Fruit fly (Drosophila melanogaster) whole organism, embryonic: ENCODE data around the gene Gr98d.

Experiments
- Adf1 ChIP-seq: fragments of 200-800 bp; sonication (Bioruptor generic); IDR thresholded peaks from 2 replicates; pipeline ENCODE4 v1.3.6; 2022; ENCODE audit warnings: missing biosample characterization, missing genetic modification characterization
- Aef1 ChIP-seq: fragments of 200-800 bp; sonication (Bioruptor generic); IDR thresholded peaks from 3 replicates; pipeline ENCODE4 v1.3.6; 2022; ENCODE audit warnings: missing biosample characterization, missing genetic modification characterization
- Asciz ChIP-seq: fragments of 200-800 bp; sonication (Bioruptor generic); optimal IDR thresholded peaks from 2 replicates; lab custom pipeline; 2017; ENCODE audit warnings: missing biosample characterization, mild to moderate bottlenecking, missing genetic modification characterization, missing genetic modification reagents
- Atf6 ChIP-seq: fragments of 200-800 bp; sonication (Bioruptor generic); IDR thresholded peaks from 2 replicates; pipeline ENCODE4 v1.3.6; 2022; ENCODE audit warnings: missing biosample characterization, missing genetic modification characterization
- BEAF-32 ChIP-seq: fragments of 200-800 bp; sonication (Bioruptor generic); optimal IDR thresholded peaks from 3 replicates; lab custom pipeline; 2017; ENCODE audit warnings: missing biosample characterization, missing genetic modification characterization, mild to moderate bottlenecking, moderate library complexity, missing genetic modification reagents
- Bgb ChIP-seq: fragments of 200-800 bp; sonication (Bioruptor generic); IDR thresholded peaks from 2 replicates; pipeline ENCODE4 v1.3.6; 2022; ENCODE audit warnings: missing biosample characterization, missing genetic modification characterization; ENCODE audit not compliant: partially characterized antibody
- CG11247 ChIP-seq: fragments of 200-800 bp; sonication (Bioruptor generic); IDR thresholded peaks from 2 replicates; pipeline ENCODE4 v1.3.6; 2022; ENCODE audit warnings: missing biosample characterization, missing genetic modification characterization
- CG14965 ChIP-seq: fragments of 200-800 bp; sonication (Bioruptor generic); optimal IDR thresholded peaks from 2 replicates; lab custom pipeline; 2016; ENCODE audit warnings: missing biosample characterization, missing genetic modification characterization, borderline replicate concordance
- CG15479 ChIP-seq: fragments of 200-800 bp; sonication (Bioruptor generic); optimal IDR thresholded peaks from 3 replicates; lab custom pipeline; 2019; ENCODE audit warnings: missing biosample characterization, mild to moderate bottlenecking, missing genetic modification characterization, moderate library complexity
- CG17612 ChIP-seq: fragments of 200-800 bp; sonication (Bioruptor generic); IDR thresholded peaks from 2 replicates; pipeline ENCODE4 v1.3.6; 2022; ENCODE audit warnings: missing biosample characterization, missing genetic modification characterization
- CG17802 ChIP-seq: fragments of 200-800 bp; sonication (Bioruptor generic); optimal IDR thresholded peaks from 2 replicates; lab custom pipeline; 2018; ENCODE audit warnings: missing biosample characterization, mild to moderate bottlenecking, missing genetic modification characterization, moderate library complexity
- CG18011 ChIP-seq: fragments of 200-800 bp; sonication (Bioruptor generic); optimal IDR thresholded peaks from 2 replicates; lab custom pipeline; 2017; ENCODE audit warnings: missing biosample characterization, missing genetic modification characterization, mild to moderate bottlenecking, moderate library complexity, missing genotype
- CG33557 ChIP-seq: fragments of 200-800 bp; sonication (Bioruptor generic); optimal IDR thresholded peaks from 2 replicates; lab custom pipeline; 2019; ENCODE audit warnings: missing biosample characterization, mild to moderate bottlenecking, missing genetic modification characterization, moderate library complexity
- CG3995 ChIP-seq: fragments of 200-800 bp; sonication (Bioruptor generic); optimal IDR thresholded peaks from 3 replicates; lab custom pipeline; 2016; ENCODE audit warnings: missing biosample characterization, missing genetic modification characterization
- CG4854 ChIP-seq: fragments of 200-800 bp; sonication (Bioruptor generic); optimal IDR thresholded peaks from 2 replicates; lab custom pipeline; 2016; ENCODE audit warnings: missing biosample characterization, missing genetic modification characterization, inconsistent platforms
- CG5180 ChIP-seq: fragments of 200-800 bp; sonication (Bioruptor generic); optimal IDR thresholded peaks from 3 replicates; lab custom pipeline; 2017; ENCODE audit warnings: missing biosample characterization, missing genetic modification characterization, mild to moderate bottlenecking, moderate library complexity, missing genetic modification reagents
- CG6689 ChIP-seq: fragments of 200-800 bp; sonication (Bioruptor generic); IDR thresholded peaks from 2 replicates; pipeline ENCODE4 v1.3.6; 2022; ENCODE audit warnings: missing biosample characterization, missing genetic modification characterization
- CG6854 ChIP-seq: fragments of 200-800 bp; sonication (Bioruptor generic); optimal IDR thresholded peaks from 3 replicates; lab custom pipeline; 2017; ENCODE audit warnings: missing biosample characterization, mild to moderate bottlenecking, missing genetic modification characterization
- CG8089 ChIP-seq: fragments of 200-800 bp; sonication (Bioruptor generic); optimal IDR thresholded peaks from 3 replicates; lab custom pipeline; 2016; ENCODE audit warnings: missing biosample characterization, missing genetic modification characterization
- CG8359 ChIP-seq: fragments of 200-800 bp; sonication (Bioruptor generic); optimal IDR thresholded peaks from 2 replicates; lab custom pipeline; 2017; ENCODE audit warnings: missing biosample characterization, mild to moderate bottlenecking, missing genetic modification characterization, borderline replicate concordance
- CG8944 ChIP-seq: fragments of 200-800 bp; sonication (Bioruptor generic); optimal IDR thresholded peaks from 3 replicates; lab custom pipeline; 2016; ENCODE audit warnings: missing biosample characterization, missing genetic modification characterization
- CTCF ChIP-seq: fragments of 200-800 bp; sonication (Bioruptor generic); optimal IDR thresholded peaks from 2 replicates; lab custom pipeline; 2017; ENCODE audit warnings: missing biosample characterization, mild to moderate bottlenecking, missing genetic modification characterization, moderate library complexity
- D19A ChIP-seq: fragments of 200-800 bp; optimal IDR thresholded peaks from 3 replicates; lab custom pipeline; 2019; ENCODE audit warnings: missing biosample characterization, mild to moderate bottlenecking, missing genetic modification characterization, moderate library complexity
- Doc3 ChIP-seq: fragments of 200-800 bp; sonication (Bioruptor generic); IDR thresholded peaks from 3 replicates; pipeline ENCODE4 v1.3.6; 2022; ENCODE audit warnings: missing biosample characterization, missing genetic modification characterization; ENCODE audit not compliant: partially characterized antibody
- Dp ChIP-seq: fragments of 200-800 bp; sonication (Bioruptor generic); optimal IDR thresholded peaks from 2 replicates; lab custom pipeline; 2018; ENCODE audit warnings: missing biosample characterization, mild to moderate bottlenecking, missing genetic modification characterization, moderate library complexity
- Drgx ChIP-seq: fragments of 200-800 bp; sonication (Bioruptor generic); IDR thresholded peaks from 2 replicates; pipeline ENCODE4 v1.3.6; 2022; ENCODE audit warnings: missing biosample characterization, missing genetic modification characterization
- E2f2 ChIP-seq: fragments of 200-800 bp; sonication (Bioruptor generic); IDR thresholded peaks from 2 replicates; pipeline ENCODE4 v1.3.6; 2022; ENCODE audit warnings: missing biosample characterization, missing genetic modification characterization
- Eip74EF ChIP-seq, 2 experiments: fragments of 200-800 bp in 1 of 2; fragments of >200 bp in 1 of 2; sonication (Bioruptor generic) in 1 of 2; optimal IDR thresholded peaks; 2 replicates each; lab custom pipeline; 2017 to 2019; ENCODE audit warnings: missing biosample characterization in 2 of 2, missing genetic modification characterization in 2 of 2, mild to moderate bottlenecking in 1 of 2, moderate library complexity in 1 of 2
- H15 ChIP-seq: fragments of 200-800 bp; sonication (Bioruptor generic); IDR thresholded peaks from 3 replicates; pipeline ENCODE4 v1.3.6; 2022; ENCODE audit warnings: missing biosample characterization, missing genetic modification characterization
- HmgD ChIP-seq: fragments of 200-800 bp; sonication (Bioruptor generic); optimal IDR thresholded peaks from 3 replicates; lab custom pipeline; 2016; ENCODE audit warnings: missing biosample characterization, missing genetic modification characterization
- MBD-R2 ChIP-seq: fragments of 200-800 bp; sonication (Bioruptor generic); IDR thresholded peaks from 2 replicates; pipeline ENCODE4 v1.3.6; 2022; ENCODE audit warnings: missing biosample characterization, missing genetic modification characterization
- Med ChIP-seq: fragments of 200-800 bp; sonication (Bioruptor generic); peaks from one replicate; lab custom pipeline; 2016; ENCODE audit warnings: missing biosample characterization, missing genetic modification characterization, mild to moderate bottlenecking, inconsistent platforms, moderate library complexity
- Myb ChIP-seq: fragments of 200-800 bp; sonication (Bioruptor generic); optimal IDR thresholded peaks from 2 replicates; lab custom pipeline; 2016; ENCODE audit warnings: missing biosample characterization, missing genetic modification characterization
- NC2α ChIP-seq: fragments of 200-800 bp; sonication (Bioruptor generic); optimal IDR thresholded peaks from 2 replicates; lab custom pipeline; 2016; ENCODE audit warnings: missing biosample characterization, missing genetic modification characterization
- Opbp ChIP-seq: fragments of 200-800 bp; sonication (Bioruptor generic); IDR thresholded peaks from 3 replicates; pipeline ENCODE4 v1.3.6; 2022; ENCODE audit warnings: missing biosample characterization, missing genetic modification characterization; ENCODE audit not compliant: partially characterized antibody
- chinmo ChIP-seq: fragments of 200-800 bp; sonication (Bioruptor generic); IDR thresholded peaks from 4 replicates; pipeline ENCODE4 v1.3.6; 2022; ENCODE audit warnings: missing biosample characterization, missing genetic modification characterization; ENCODE audit not compliant: partially characterized antibody
- chm ChIP-seq: fragments of 200-800 bp; sonication (Bioruptor generic); IDR thresholded peaks from 2 replicates; pipeline ENCODE4 v1.3.6; 2022; ENCODE audit warnings: missing biosample characterization, missing genetic modification characterization
- croc ChIP-seq: fragments of 200-800 bp; sonication (Bioruptor generic); conservative IDR thresholded peaks from 3 replicates; pipeline ENCODE4 v1.3.6; 2022; ENCODE audit warnings: missing biosample characterization, missing genetic modification characterization
- crp ChIP-seq, 2 experiments: fragments of 200-800 bp; sonication (Bioruptor generic); optimal IDR thresholded peaks; 2 replicates in 1 of 2; 3 replicates in 1 of 2; lab custom pipeline; 2017; ENCODE audit warnings: missing biosample characterization in 2 of 2, missing genetic modification characterization in 2 of 2, mild to moderate bottlenecking in 1 of 2, moderate library complexity in 1 of 2
- esg ChIP-seq: fragments of 200-800 bp; sonication (Bioruptor generic); conservative IDR thresholded peaks from 2 replicates; pipeline ENCODE4 v1.3.6; 2022; ENCODE audit warnings: missing biosample characterization, missing genetic modification characterization
- fu2 ChIP-seq: fragments of 200-800 bp; sonication (Bioruptor generic); optimal IDR thresholded peaks from 2 replicates; lab custom pipeline; 2016; ENCODE audit warnings: missing biosample characterization, missing genetic modification characterization
- inv ChIP-seq: fragments of 200-800 bp; sonication (Bioruptor generic); IDR thresholded peaks from 2 replicates; pipeline ENCODE4 v1.3.6; 2022; ENCODE audit warnings: missing biosample characterization, missing genetic modification characterization; ENCODE audit not compliant: partially characterized antibody
- ken ChIP-seq: fragments of 200-800 bp; sonication (Bioruptor generic); IDR thresholded peaks from 3 replicates; pipeline ENCODE4 v1.3.6; 2022; ENCODE audit warnings: missing biosample characterization, missing genetic modification characterization
- peb ChIP-seq: fragments of 200-800 bp; sonication (Bioruptor generic); IDR thresholded peaks from 2 replicates; pipeline ENCODE4 v1.3.6; 2022; ENCODE audit warnings: missing biosample characterization, missing genetic modification characterization
- shn ChIP-seq: fragments of 200-800 bp; sonication (Bioruptor generic); optimal IDR thresholded peaks from 3 replicates; lab custom pipeline; 2016; ENCODE audit warnings: missing biosample characterization, missing genetic modification characterization
- sr ChIP-seq: fragments of 200-800 bp; sonication (Bioruptor generic); IDR thresholded peaks from 3 replicates; pipeline ENCODE4 v1.3.6; 2022; ENCODE audit warnings: missing biosample characterization, missing genetic modification characterization
- ssp ChIP-seq: fragments of 200-800 bp; sonication (Bioruptor generic); IDR thresholded peaks from 2 replicates; pipeline ENCODE4 v1.3.6; 2022; ENCODE audit warnings: missing biosample characterization, missing genetic modification characterization
- stc ChIP-seq: fragments of 200-800 bp; sonication (Bioruptor generic); IDR thresholded peaks from 2 replicates; pipeline ENCODE4 v1.3.6; 2022; ENCODE audit warnings: missing biosample characterization, missing genetic modification characterization
- unpg ChIP-seq: fragments of 200-800 bp; sonication (Bioruptor generic); optimal IDR thresholded peaks from 3 replicates; lab custom pipeline; 2018; ENCODE audit warnings: missing biosample characterization, mild to moderate bottlenecking, missing genetic modification characterization, moderate library complexity
- vnd ChIP-seq: fragments of 200-800 bp; sonication (Bioruptor generic); IDR thresholded peaks from 3 replicates; pipeline ENCODE4 v1.3.6; 2022; ENCODE audit warnings: missing biosample characterization, missing genetic modification characterization; ENCODE audit not compliant: partially characterized antibody

Gr98d gene

DNA sequence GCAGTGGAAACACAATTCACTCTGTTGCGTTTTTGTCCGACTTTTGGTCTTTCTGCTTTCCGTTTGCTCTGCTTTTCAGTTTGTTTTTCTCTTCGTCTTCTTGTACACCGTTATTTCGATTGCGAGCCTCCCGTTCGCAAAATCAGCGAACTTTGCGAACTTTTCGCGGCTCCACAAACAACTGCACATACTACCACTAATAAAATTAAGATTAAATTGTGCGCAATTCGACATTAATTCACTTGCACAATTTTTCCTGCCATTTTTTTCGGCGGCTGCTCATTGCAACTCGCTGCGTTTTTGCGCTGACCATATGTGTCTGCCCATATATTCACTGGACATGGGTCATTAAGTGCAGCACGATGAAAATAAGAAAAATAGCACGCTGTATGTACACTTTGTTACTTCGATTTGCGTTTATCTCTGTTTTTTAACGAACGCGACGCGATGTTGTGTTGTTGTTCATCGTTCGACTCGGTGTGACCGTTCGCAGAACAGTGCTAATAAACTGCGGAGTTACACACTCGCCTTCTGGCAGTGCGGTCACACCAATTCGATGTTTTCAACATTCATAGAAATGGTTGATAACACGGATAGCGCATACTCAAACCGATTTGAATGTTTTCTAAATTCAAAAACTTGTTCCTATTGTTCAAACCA is 12.9 kb downstream of the Gr98d start, which contains the start of gene Klp98A (continued):
- TF ChIP-seq crp (GFP tag; optimal IDR thresholded peaks at IDR 0.05; lab: Kevin White, UChicago) (no peak), shn (GFP tag; lab: Kevin White, UChicago) (no peak), NC2α (GFP tag; lab: Kevin White, UChicago) (no peak), vnd (GFP tag; lab: Robert Waterston, UW) (no peak), CG4854 (GFP tag; lab: Kevin White, UChicago) (no peak), CG17802 (no peak), CG17612 (GFP tag; lab: Robert Waterston, UW) (no peak), CG33557 (GFP tag; lab: Kevin White, UChicago) (no peak), CG15479 (peak; percentile 17), CG6854 (no peak), Doc3 (GFP tag; lab: Robert Waterston, UW) (no peak), HmgD (peak; percentile 55), inv (GFP tag; lab: Robert Waterston, UW) (no peak), CG5180 (GFP tag; lab: Kevin White, UChicago) (no peak), chm (GFP tag; lab: Robert Waterston, UW) (peak; percentile 55; the same call in 1 of the 2 replicates), D19A (tag; lab: Kevin White, UChicago) (no peak), Eip74EF (GFP tag; optimal IDR thresholded peaks at IDR 0.05; lab: Kevin White, UChicago) (no peak), CG6689 (GFP tag; lab: Robert Waterston, UW) (no peak), CG3995 (GFP tag; lab: Kevin White, UChicago) (no peak), Atf6 (GFP tag; lab: Robert Waterston, UW) (no peak), fu2 (no peak), CG8944 (GFP tag; lab: Kevin White, UChicago) (no peak), unpg (GFP tag; lab: Kevin White, UChicago) (peak; percentile 24), peb (GFP tag; lab: Robert Waterston, UW) (no peak), croc (GFP tag; lab: Robert Waterston, UW) (no peak), Aef1 (GFP tag; lab: Robert Waterston, UW) (peak; percentile 59), CG11247 (GFP tag; lab: Robert Waterston, UW) (no peak), ssp (GFP tag; lab: Robert Waterston, UW) (no peak), Adf1 (GFP tag; lab: Robert Waterston, UW) (no peak), esg (GFP tag; lab: Robert Waterston, UW) (no peak), Med (peak; percentile 92), CG8089 (GFP tag; lab: Kevin White, UChicago) (no peak), CG14965 (no peak), stc (GFP tag; lab: Robert Waterston, UW) (no peak; the same call in 1 of the 2 replicates), Opbp (GFP tag; lab: Robert Waterston, UW) (peak; percentile 60; the same call in 1 of the 3 replicates), Asciz (GFP tag; lab: Kevin White, UChicago) (no peak), E2f2 (GFP tag; lab: Robert Waterston, UW) (peak; percentile 63), BEAF-32 (GFP tag; lab: Kevin White, UChicago) (peak; percentile 49), sr (no peak)

- peak; percentile 86 for TF ChIP-seq E2f2 (GFP tag; lab: Robert Waterston, UW)
- TF ChIP-seq Drgx (GFP tag; lab: Robert Waterston, UW), result peak; percentile 57
- 0 out of 3 replicates have a peak, but pooled peaks have one; percentile 9 for TF ChIP-seq H15
- TF ChIP-seq Bgb (GFP tag; lab: Robert Waterston, UW), result peak; percentile 9; the same call in 1 of the 2 replicates
- 0 out of 3 replicates have a peak, but pooled peaks have one; percentile 27 for TF ChIP-seq ken (GFP tag; lab: Robert Waterston, UW)
- peak; percentile 32; the same call in 1 of the 2 replicates for TF ChIP-seq MBD-R2
- peak; percentile 24; the same call in 1 of the 2 replicates for TF ChIP-seq Adf1 (GFP tag; lab: Robert Waterston, UW)
- TF ChIP-seq Myb, result peak; percentile 63
- TF ChIP-seq CTCF (GFP tag; lab: Kevin White, UChicago), result peak; percentile 9
- no peak for TF ChIP-seq CG8359 (GFP tag; lab: Kevin White, UChicago)
- TF ChIP-seq CG18011 (GFP tag; lab: Kevin White, UChicago), result peak; percentile 96
- 0 out of 4 replicates have a peak, but pooled peaks have one; percentile 45 for TF ChIP-seq chinmo (GFP tag; lab: Robert Waterston, UW)
- TF ChIP-seq Dp (GFP tag; lab: Kevin White, UChicago), result peak; percentile 72
Measured at dm6 chr3R:27561114-27561513, 15.3 kb downstream of the Gr98d start, which contains the start of gene CG5646. TSS of gene CG5646 (minus strand) at chr3R:27561319.
